Worm (Caenorhabditis elegans): ENCODE measurements around the gene F01D5.3.

F01D5.3 gene

DNA sequence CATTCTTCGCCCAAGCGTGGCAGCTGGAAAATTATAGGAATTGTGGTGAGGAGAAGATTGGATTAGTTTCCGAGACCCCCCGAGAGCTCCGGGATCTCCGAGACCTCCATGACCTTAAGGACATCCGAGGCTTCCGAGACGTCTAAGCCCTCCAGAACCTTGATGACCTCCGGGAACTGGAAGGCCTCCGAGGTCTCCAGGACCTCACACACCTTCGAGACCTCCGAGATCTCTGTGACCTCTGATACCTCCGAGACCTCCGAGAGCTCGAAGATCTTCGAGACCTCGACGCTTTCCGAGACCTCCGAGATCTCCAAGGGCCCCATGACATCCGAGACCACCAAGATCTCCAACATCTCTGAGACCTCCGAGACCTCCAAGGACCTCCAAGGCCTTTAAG is 17.7 kb downstream of the F01D5.3 start:
- TF ChIP-seq ceh-24 (tag; optimal IDR thresholded peaks at IDR 0.05) (no peak), pha-2 (tag; optimal IDR thresholded peaks at IDR 0.05) (no peak), ahr-1 (tag; optimal IDR thresholded peaks at IDR 0.05) (no peak), hlh-8 (tag; optimal IDR thresholded peaks at IDR 0.05) (no peak), ceh-9 (tag; optimal IDR thresholded peaks at IDR 0.05) (no peak), tbx-7 (tag; optimal IDR thresholded peaks at IDR 0.05) (no peak), K09A11.1 (tag; optimal IDR thresholded peaks at IDR 0.05; ENCODE audit: insufficient read depth) (no peak), fkh-6 (tag; optimal IDR thresholded peaks at IDR 0.05) (no peak), ceh-14 (tag; optimal IDR thresholded peaks at IDR 0.05) (no peak), che-1 (tag; optimal IDR thresholded peaks at IDR 0.05) (no peak), hlh-13 (GFP tag; optimal IDR thresholded peaks at IDR 0.05) (no peak), unc-42 (tag; optimal IDR thresholded peaks at IDR 0.05) (no peak), hlh-15 (tag; optimal IDR thresholded peaks at IDR 0.05) (no peak), ref-2 (tag; optimal IDR thresholded peaks at IDR 0.05) (no peak)

DNA sequence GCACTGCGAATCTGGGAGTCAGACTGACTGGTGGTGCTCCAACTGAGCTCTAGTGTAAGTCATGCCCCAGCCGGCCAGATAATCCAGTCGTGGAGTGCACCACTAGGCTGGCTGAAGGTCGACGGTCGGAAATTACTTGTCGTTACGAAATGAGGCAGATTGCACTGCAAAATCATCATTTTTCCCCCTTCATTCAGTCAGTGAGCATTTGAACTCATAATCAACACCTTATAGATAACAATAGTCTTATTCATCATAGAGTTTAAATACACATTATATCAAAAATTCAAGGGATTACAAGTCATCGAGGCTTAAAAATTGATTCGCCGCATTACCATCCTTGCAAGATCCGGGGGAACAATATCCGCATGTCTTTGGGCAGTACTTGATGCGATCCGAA is 18.1 kb downstream of the F01D5.3 start:
- TF ChIP-seq Y22D7AL.16 (tag; optimal IDR thresholded peaks at IDR 0.05) (no peak), ttx-3 (tag; optimal IDR thresholded peaks at IDR 0.05) (no peak), ceh-45 (GFP tag; IDR thresholded peaks at IDR 0.05) (no peak), unc-86 (tag; optimal IDR thresholded peaks at IDR 0.05) (no peak), madf-2 (tag; optimal IDR thresholded peaks at IDR 0.05) (no peak), zip-5 (tag; optimal IDR thresholded peaks at IDR 0.05) (no peak), ceh-24 (tag; optimal IDR thresholded peaks at IDR 0.05) (no peak), ceh-6 (GFP tag; optimal IDR thresholded peaks at IDR 0.05) (no peak), K02D7.2 (tag; optimal IDR thresholded peaks at IDR 0.05) (no peak), unc-3 (GFP tag; conservative IDR thresholded peaks at IDR 0.05) (no peak), unc-3 (tag; optimal IDR thresholded peaks at IDR 0.05) (no peak), sox-4 (tag; optimal IDR thresholded peaks at IDR 0.05) (no peak), sox-2 (GFP tag; IDR thresholded peaks at IDR 0.05) (no peak), hlh-30 (tag; optimal IDR thresholded peaks at IDR 0.05; ENCODE audit: insufficient read depth) (no peak), ceh-9 (tag; optimal IDR thresholded peaks at IDR 0.05) (no peak), pha-2 (tag; optimal IDR thresholded peaks at IDR 0.05) (no peak)

DNA sequence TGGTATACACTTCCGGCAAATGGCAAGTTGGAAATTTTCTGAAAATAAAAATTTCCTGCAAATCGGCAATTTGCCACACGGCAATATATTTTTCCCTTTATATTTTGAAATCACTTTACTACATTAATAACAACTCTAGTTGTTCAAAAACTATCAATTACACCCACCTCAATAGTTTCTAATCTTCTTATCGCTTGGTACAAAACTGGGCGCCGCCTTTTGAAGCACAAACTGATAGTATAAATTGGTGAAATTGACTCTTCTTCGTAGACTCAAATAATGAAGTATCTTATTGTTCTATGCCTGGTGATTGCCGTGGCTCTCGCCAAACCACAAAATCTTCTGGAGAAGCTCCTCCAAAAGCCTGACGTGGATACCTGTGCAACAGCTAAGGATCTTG is 18.8 kb downstream of the F01D5.3 start, which contains the start of gene Y39G8B.9:
Y39G8B.9 (plus strand) TSS at position 269 of the 400 bp plus-strand sequence.
- TF ChIP-seq hlh-30 (tag; optimal IDR thresholded peaks at IDR 0.05; ENCODE audit: insufficient read depth), result no peak
- no peak for TF ChIP-seq sox-4 (tag; optimal IDR thresholded peaks at IDR 0.05)
- no peak for TF ChIP-seq ceh-22 (tag; optimal IDR thresholded peaks at IDR 0.05)
- no peak for TF ChIP-seq C38D4.7 (GFP tag; optimal IDR thresholded peaks at IDR 0.05)
- no peak for TF ChIP-seq sdc-2 (tag; optimal IDR thresholded peaks at IDR 0.05)
- no peak for TF ChIP-seq hlh-15 (tag; optimal IDR thresholded peaks at IDR 0.05)
- no peak for TF ChIP-seq hlh-13 (GFP tag; optimal IDR thresholded peaks at IDR 0.05)
- no peak for TF ChIP-seq syd-9 (tag; optimal IDR thresholded peaks at IDR 0.05)
- no peak for TF ChIP-seq pax-1 (tag; optimal IDR thresholded peaks at IDR 0.05)
- no peak for TF ChIP-seq nhr-11 (tag; optimal IDR thresholded peaks at IDR 0.05)
- TF ChIP-seq Y22D7AL.16 (tag; optimal IDR thresholded peaks at IDR 0.05), result no peak
- no peak for TF ChIP-seq pqm-1 (tag; optimal IDR thresholded peaks at IDR 0.05)
- TF ChIP-seq nhr-232 (tag; optimal IDR thresholded peaks at IDR 0.05), result no peak
- TF ChIP-seq ceh-48 (tag; optimal IDR thresholded peaks at IDR 0.05), result no peak
- no peak for TF ChIP-seq ceh-34 (tag; optimal IDR thresholded peaks at IDR 0.05)
- TF ChIP-seq tbx-2 (tag; optimal IDR thresholded peaks at IDR 0.05), result no peak
- TF ChIP-seq unc-55 (GFP tag; optimal IDR thresholded peaks at IDR 0.05), result no peak

Data from whole organism, late embryonic.